Fruit fly (Drosophila melanogaster): ENCODE data around the gene net.
A peak's percentile ranks its signal among the peaks of the same experiment; 100 is the strongest.

Gene net

DNA sequence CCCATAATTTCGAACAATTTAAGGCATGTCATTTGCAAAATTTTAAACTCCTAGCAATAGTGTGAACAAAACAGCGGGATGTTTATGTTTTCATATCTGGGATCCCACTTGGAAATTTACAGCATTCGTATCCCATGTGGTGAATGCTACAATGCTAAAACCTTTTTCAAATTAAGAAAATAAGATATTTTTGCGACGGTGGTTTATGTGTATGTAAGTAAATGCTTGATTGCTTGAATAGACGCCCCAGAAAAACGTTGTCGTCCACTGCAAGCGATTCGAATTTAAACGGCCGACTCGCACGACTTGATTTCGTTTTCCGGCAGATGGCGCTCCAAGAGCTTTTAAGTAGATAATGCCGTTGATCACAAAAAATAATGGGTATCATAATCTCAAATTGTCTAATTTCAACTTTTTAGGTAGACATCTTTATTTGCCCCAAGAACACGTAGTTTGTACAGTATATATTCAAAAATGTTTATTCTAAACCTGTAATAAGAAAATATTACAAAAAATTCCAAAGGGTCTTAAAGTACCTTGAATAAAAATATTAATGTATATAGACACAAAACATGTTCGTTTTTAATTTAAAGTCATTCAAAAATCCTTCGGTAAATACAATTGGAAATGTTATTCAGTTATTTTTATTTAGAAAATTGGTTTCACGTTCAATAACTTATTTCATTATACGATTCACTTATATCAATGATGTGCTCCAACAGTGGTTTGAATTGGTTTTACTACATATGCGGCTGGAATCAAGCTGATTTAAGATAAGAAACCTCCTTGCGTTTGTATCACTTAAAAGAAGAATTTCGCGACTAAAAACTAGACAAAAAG is 35.2 kb upstream of the net start:
- TF ChIP-seq Snoo (tag; optimal IDR thresholded peaks at IDR 0.05): no peak
- peak; percentile 21 for TF ChIP-seq D1 (tag; optimal IDR thresholded peaks at IDR 0.05)
- no peak for TF ChIP-seq EcR (GFP tag; optimal IDR thresholded peaks at IDR 0.05)
- TF ChIP-seq CG32121 (GFP tag; IDR thresholded peaks at IDR 0.05): no peak
- 0 out of 3 replicates have a peak, but pooled peaks have one; percentile 7 for TF ChIP-seq CG4496 (GFP tag; IDR thresholded peaks at IDR 0.05)
- TF ChIP-seq CG12605 (GFP tag; IDR thresholded peaks at IDR 0.05): no peak
- no peak for TF ChIP-seq CG17806 (tag; optimal IDR thresholded peaks at IDR 0.05)
- no peak for TF ChIP-seq CG8301 (tag; optimal IDR thresholded peaks at IDR 0.05)
- no peak for TF ChIP-seq CG8159 (tag; optimal IDR thresholded peaks at IDR 0.05)
- no peak for TF ChIP-seq Ets98B (GFP tag; IDR thresholded peaks at IDR 0.05)
- no peak for TF ChIP-seq CG10348 (GFP tag; IDR thresholded peaks at IDR 0.05)

DNA sequence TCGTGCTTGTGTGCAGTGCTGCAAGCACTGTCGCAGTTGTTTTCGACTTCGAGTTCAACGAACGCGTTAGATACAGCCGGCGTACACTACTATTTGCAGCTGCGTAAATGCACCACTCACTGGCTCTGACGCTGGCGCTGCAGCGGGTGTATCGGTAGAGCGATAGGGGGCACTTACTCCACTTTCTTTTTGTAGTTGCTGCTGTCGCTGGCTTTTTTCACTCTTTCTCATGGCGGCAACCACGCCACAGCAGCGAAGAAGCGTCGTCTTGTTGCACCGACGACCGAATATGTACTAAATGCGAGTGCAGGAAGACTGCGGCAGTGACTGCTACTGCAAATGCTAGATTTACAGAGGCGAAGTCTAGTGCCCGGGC is 34.3 kb upstream of the net start, which contains the start of gene CG4822:
Gene CG4822, minus strand, starts transcription at position 299 of the 376 bp plus-strand sequence.
- TF ChIP-seq Ets98B (GFP tag; IDR thresholded peaks at IDR 0.05) (peak; percentile 83; the same call in 1 of the 2 replicates), Pif1A (GFP tag; optimal IDR thresholded peaks at IDR 0.05) (no peak), CG12605 (GFP tag; IDR thresholded peaks at IDR 0.05) (peak; percentile 56), CG13204 (GFP tag; optimal IDR thresholded peaks at IDR 0.05) (peak; percentile 33), fd96Ca (GFP tag; IDR thresholded peaks at IDR 0.05) (peak; percentile 71; the same call in 1 of the 3 replicates), D1 (tag; optimal IDR thresholded peaks at IDR 0.05) (no peak), gl (tag; optimal IDR thresholded peaks at IDR 0.05) (no peak), EcR (GFP tag; optimal IDR thresholded peaks at IDR 0.05) (peak; percentile 87), CG8159 (tag; optimal IDR thresholded peaks at IDR 0.05) (no peak), CG34367 (tag; optimal IDR thresholded peaks at IDR 0.05) (no peak), CG32121 (GFP tag; IDR thresholded peaks at IDR 0.05) (peak; percentile 42; the same call in 1 of the 2 replicates), CG8301 (tag; optimal IDR thresholded peaks at IDR 0.05) (no peak), Snoo (tag; optimal IDR thresholded peaks at IDR 0.05) (no peak), Pif1B (GFP tag; optimal IDR thresholded peaks at IDR 0.05) (no peak), CG17806 (tag; optimal IDR thresholded peaks at IDR 0.05) (no peak), CG10348 (GFP tag; IDR thresholded peaks at IDR 0.05) (no peak), CG15710 (tag; optimal IDR thresholded peaks at IDR 0.05) (no peak), CG9948 (tag; optimal IDR thresholded peaks at IDR 0.05) (no peak), CG4496 (GFP tag; IDR thresholded peaks at IDR 0.05) (peak; percentile 73; the same call in 2 of the 3 replicates), rn (GFP tag; IDR thresholded peaks at IDR 0.05) (no peak), CG14655 (GFP tag; optimal IDR thresholded peaks at IDR 0.05) (no peak)

DNA sequence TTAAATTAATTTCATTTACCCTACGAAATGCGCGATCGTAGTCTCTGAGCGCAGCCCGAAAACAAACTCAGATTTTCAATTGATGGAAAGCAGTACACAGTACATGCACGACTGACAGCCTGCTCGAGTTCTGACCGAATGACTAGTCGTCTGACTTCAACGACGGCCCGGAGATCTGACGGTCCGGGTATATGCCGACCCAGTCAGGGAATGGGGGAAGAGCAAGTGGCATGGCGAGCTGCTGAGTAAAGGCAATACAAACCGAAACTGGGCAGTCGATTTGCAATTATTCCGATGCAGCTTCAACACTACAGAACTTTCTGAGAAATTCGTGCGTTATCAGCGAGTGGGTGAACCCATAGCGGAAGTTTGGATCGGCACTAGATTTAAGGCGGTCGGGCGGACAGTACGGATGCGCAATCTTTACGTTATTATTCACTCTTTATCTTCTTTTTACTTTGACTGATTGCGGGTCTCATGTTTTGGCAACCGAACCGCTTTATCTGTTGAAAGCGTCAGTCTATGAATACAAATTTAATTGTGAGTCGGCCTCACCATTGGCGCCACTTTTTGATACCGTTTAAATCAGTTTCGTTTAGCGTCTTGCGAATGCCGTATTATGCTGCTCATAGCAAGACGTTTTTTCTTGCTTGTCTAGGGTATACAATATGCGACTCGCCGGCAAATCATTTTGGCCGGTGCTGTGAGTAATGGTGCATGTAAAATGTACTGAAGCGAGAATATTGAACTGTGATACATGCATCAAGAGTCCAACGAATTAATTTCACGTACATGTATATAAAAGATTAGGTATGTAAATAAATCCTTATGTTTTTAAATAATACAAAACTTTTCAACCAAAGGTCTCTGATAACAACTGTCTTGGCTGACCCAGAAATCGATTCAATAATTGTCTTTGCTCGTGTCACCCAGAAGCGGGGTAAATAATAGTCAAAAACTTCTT is 33.6 kb upstream of the net start:
- TF ChIP-seq gl (tag; optimal IDR thresholded peaks at IDR 0.05): no peak
- TF ChIP-seq CG15710 (tag; optimal IDR thresholded peaks at IDR 0.05): peak; percentile 17
- peak; percentile 26 for TF ChIP-seq CG17806 (tag; optimal IDR thresholded peaks at IDR 0.05)
- no peak for TF ChIP-seq CG8159 (tag; optimal IDR thresholded peaks at IDR 0.05)
- peak; percentile 56 for TF ChIP-seq Pif1A (GFP tag; optimal IDR thresholded peaks at IDR 0.05)
- peak; percentile 12; the same call in 1 of the 2 replicates for TF ChIP-seq CG32121 (GFP tag; IDR thresholded peaks at IDR 0.05)
- no peak for TF ChIP-seq CG34367 (tag; optimal IDR thresholded peaks at IDR 0.05)
- no peak for TF ChIP-seq D1 (tag; optimal IDR thresholded peaks at IDR 0.05)
- TF ChIP-seq Pif1B (GFP tag; optimal IDR thresholded peaks at IDR 0.05): peak; percentile 30
- no peak for TF ChIP-seq CG9948 (tag; optimal IDR thresholded peaks at IDR 0.05)
- peak; percentile 49 for TF ChIP-seq CG8301 (tag; optimal IDR thresholded peaks at IDR 0.05)
- no peak for TF ChIP-seq fd96Ca (GFP tag; IDR thresholded peaks at IDR 0.05)
- TF ChIP-seq CG4496 (GFP tag; IDR thresholded peaks at IDR 0.05): no peak
- no peak for TF ChIP-seq Ets98B (GFP tag; IDR thresholded peaks at IDR 0.05)
- TF ChIP-seq CG10348 (GFP tag; IDR thresholded peaks at IDR 0.05): no peak
- no peak for TF ChIP-seq EcR (GFP tag; optimal IDR thresholded peaks at IDR 0.05)
- TF ChIP-seq rn (GFP tag; IDR thresholded peaks at IDR 0.05): no peak
- TF ChIP-seq Snoo (tag; optimal IDR thresholded peaks at IDR 0.05): no peak
- TF ChIP-seq CG13204 (GFP tag; optimal IDR thresholded peaks at IDR 0.05): no peak
- TF ChIP-seq CG14655 (GFP tag; optimal IDR thresholded peaks at IDR 0.05): peak; percentile 28

DNA sequence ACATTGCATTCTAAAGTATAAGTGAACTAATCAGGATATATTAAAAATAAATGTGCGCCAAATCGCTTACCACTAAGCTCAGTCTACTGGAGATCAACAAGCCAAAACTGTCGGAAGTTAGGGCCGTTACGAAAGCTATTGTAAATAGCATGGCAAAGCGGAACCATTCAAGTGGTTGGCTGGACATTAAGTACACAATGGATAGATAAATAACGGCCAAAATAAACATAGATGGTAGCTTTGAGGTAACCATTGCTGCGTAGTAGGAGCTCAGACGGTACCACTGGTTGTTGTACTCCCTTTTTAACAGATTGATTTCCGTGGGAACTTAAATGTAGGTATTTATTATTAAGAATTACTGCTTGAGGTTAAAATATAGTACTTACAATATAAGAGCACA is 30.6 kb upstream of the net start:
- TF ChIP-seq fd96Ca (GFP tag; IDR thresholded peaks at IDR 0.05): no peak

DNA sequence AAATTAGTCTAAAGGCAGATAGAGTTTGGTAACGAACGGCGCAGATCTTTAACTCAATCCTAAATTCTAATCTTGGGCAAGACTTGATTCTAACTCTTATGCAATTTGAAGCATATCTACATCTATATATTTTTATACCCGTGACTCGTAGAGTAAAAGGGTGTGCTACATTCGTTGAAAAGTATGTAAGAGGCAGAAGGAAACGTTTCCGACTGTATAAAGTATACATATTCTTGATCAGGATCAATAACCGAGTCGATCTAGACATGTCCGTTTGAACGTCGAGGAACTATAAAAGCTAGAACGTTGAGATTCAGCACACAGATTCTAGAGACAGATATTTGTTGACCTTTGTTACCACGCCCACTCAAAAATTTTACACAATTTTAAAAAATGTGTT is 29.2 kb upstream of the net start, which contains the start of gene CG13694:
Gene CG13694, minus strand, starts transcription at position 101 of the 400 bp plus-strand sequence.
- TF ChIP-seq CG13204 (GFP tag; optimal IDR thresholded peaks at IDR 0.05) (no peak), Ets98B (GFP tag; IDR thresholded peaks at IDR 0.05) (no peak), rn (GFP tag; IDR thresholded peaks at IDR 0.05) (no peak), CG8301 (tag; optimal IDR thresholded peaks at IDR 0.05) (no peak), CG15710 (tag; optimal IDR thresholded peaks at IDR 0.05) (no peak)
